Worm (Caenorhabditis elegans) whole organism, late embryonic: ENCODE results near the gene T13F2.6.

Source experiments
- ceh-48 ChIP-seq: sonication (generic microtip); optimal IDR thresholded peaks from 2 replicates; lab custom pipeline; 2016; ENCODE audit warnings: missing genetic modification characterization, inconsistent platforms, missing compliant biosample characterization
- syd-9 ChIP-seq: sonication (generic microtip); optimal IDR thresholded peaks from 2 replicates; lab custom pipeline; 2016; ENCODE audit warnings: mild to moderate bottlenecking, missing genetic modification characterization, moderate library complexity, missing compliant biosample characterization

ce11 chrIV:9748342-9748741 lies 29.8 kb upstream of the T13F2.6 start, which contains the start of gene C28D4.8:
- no peak for TF ChIP-seq ceh-48
- TF ChIP-seq syd-9 (tag; lab: Kevin White, UChicago) = no peak
